Fruit fly (Drosophila melanogaster) whole organism, embryonic: Measurements from ENCODE around the gene Nthl1.

Experiments used
- Blimp-1 ChIP-seq: fragments of 200-800 bp; sonication (Bioruptor generic); optimal IDR thresholded peaks from 3 replicates; lab custom pipeline; 2018; ENCODE audit warnings: missing biosample characterization, missing genetic modification characterization, mild to moderate bottlenecking, moderate library complexity, missing genetic modification reagents
- Bteb2 ChIP-seq: fragments of 200-800 bp; sonication (Bioruptor generic); optimal IDR thresholded peaks from 2 replicates; lab custom pipeline; 2016; ENCODE audit warnings: missing biosample characterization, missing genetic modification characterization
- C15 ChIP-seq: fragments of 200-800 bp; sonication (Bioruptor generic); IDR thresholded peaks from 3 replicates; pipeline ENCODE4 v1.3.6; 2022; ENCODE audit warnings: missing biosample characterization, missing genetic modification characterization
- CG10462 ChIP-seq: fragments of 200-800 bp; sonication (Bioruptor generic); optimal IDR thresholded peaks from 2 replicates; lab custom pipeline; 2016; ENCODE audit warnings: missing biosample characterization, missing genetic modification characterization
- CG12744 ChIP-seq: fragments of 200-800 bp; sonication (Bioruptor generic); optimal IDR thresholded peaks from 2 replicates; lab custom pipeline; 2016; ENCODE audit warnings: missing biosample characterization, missing genetic modification characterization
- CG14014 ChIP-seq: fragments of 200-800 bp; sonication (Bioruptor generic); IDR thresholded peaks from 2 replicates; pipeline ENCODE4 v1.3.6; 2022; ENCODE audit warnings: missing biosample characterization, missing genetic modification characterization
- CG15479 ChIP-seq: fragments of 200-800 bp; sonication (Bioruptor generic); optimal IDR thresholded peaks from 3 replicates; lab custom pipeline; 2019; ENCODE audit warnings: missing biosample characterization, mild to moderate bottlenecking, missing genetic modification characterization, moderate library complexity
- CG1603 ChIP-seq: fragments of 200-800 bp; sonication (Bioruptor generic); optimal IDR thresholded peaks from 2 replicates; lab custom pipeline; 2019; ENCODE audit warnings: missing biosample characterization, mild to moderate bottlenecking, missing genetic modification characterization, moderate library complexity
- CG17359 ChIP-seq: fragments of 200-800 bp; sonication (Bioruptor generic); optimal IDR thresholded peaks from 3 replicates; lab custom pipeline; 2018; ENCODE audit warnings: missing biosample characterization, mild to moderate bottlenecking, missing genetic modification characterization, moderate library complexity
- CG31388 ChIP-seq: fragments of 200-800 bp; sonication (Bioruptor generic); optimal IDR thresholded peaks from 2 replicates; lab custom pipeline; 2016; ENCODE audit warnings: missing biosample characterization, missing genetic modification characterization
- CG34376 ChIP-seq: fragments of 200-800 bp; sonication (Bioruptor generic); optimal IDR thresholded peaks from 2 replicates; lab custom pipeline; 2018; ENCODE audit warnings: missing biosample characterization, mild to moderate bottlenecking, missing genetic modification characterization
- CG34422 ChIP-seq: fragments of 200-800 bp; sonication (Bioruptor generic); IDR thresholded peaks from 3 replicates; pipeline ENCODE4 v1.3.6; 2022; ENCODE audit warnings: missing biosample characterization, missing genetic modification characterization
- CG4617 ChIP-seq: fragments of 200-800 bp; sonication (Bioruptor generic); optimal IDR thresholded peaks from 3 replicates; lab custom pipeline; 2016; ENCODE audit warnings: missing biosample characterization, missing genetic modification characterization, borderline replicate concordance
- CG5953 ChIP-seq: fragments of 200-800 bp; sonication (Bioruptor generic); IDR thresholded peaks from 2 replicates; pipeline ENCODE4 v1.3.6; 2022; ENCODE audit warnings: missing biosample characterization, missing genetic modification characterization
- CG6683 ChIP-seq: fragments of 200-800 bp; sonication (Bioruptor generic); optimal IDR thresholded peaks from 2 replicates; lab custom pipeline; 2017; ENCODE audit warnings: missing biosample characterization, mild to moderate bottlenecking, missing genetic modification characterization, missing genetic modification reagents
- CG6765 ChIP-seq: fragments of 200-800 bp; sonication (Bioruptor generic); optimal IDR thresholded peaks from 3 replicates; lab custom pipeline; 2017; ENCODE audit warnings: missing biosample characterization, mild to moderate bottlenecking, missing genetic modification characterization
- CG7357 ChIP-seq: fragments of 200-800 bp; sonication (Bioruptor generic); IDR thresholded peaks from 3 replicates; pipeline ENCODE4 v1.3.6; 2022; ENCODE audit warnings: missing biosample characterization, missing genetic modification characterization
- CG7839 ChIP-seq: fragments of 200-800 bp; sonication (Bioruptor generic); optimal IDR thresholded peaks from 3 replicates; lab custom pipeline; 2018; ENCODE audit warnings: missing biosample characterization, mild to moderate bottlenecking, missing genetic modification characterization, moderate library complexity
- CG8359 ChIP-seq: fragments of 200-800 bp; sonication (Bioruptor generic); optimal IDR thresholded peaks from 2 replicates; lab custom pipeline; 2017; ENCODE audit warnings: missing biosample characterization, mild to moderate bottlenecking, missing genetic modification characterization, borderline replicate concordance
- CG9215 ChIP-seq: fragments of 200-800 bp; sonication (Bioruptor generic); IDR thresholded peaks from 2 replicates; pipeline ENCODE4 v1.3.6; 2022; ENCODE audit warnings: missing biosample characterization, missing genetic modification characterization
- Dfd ChIP-seq, 2 experiments: fragments of >200 bp; optimal IDR thresholded peaks; 2 replicates each; lab custom pipeline; 2017; ENCODE audit warnings: missing biosample characterization in 2 of 2, missing genetic modification characterization in 2 of 2
- Doc3 ChIP-seq: fragments of 200-800 bp; sonication (Bioruptor generic); IDR thresholded peaks from 3 replicates; pipeline ENCODE4 v1.3.6; 2022; ENCODE audit warnings: missing biosample characterization, missing genetic modification characterization; ENCODE audit not compliant: partially characterized antibody
- Dp ChIP-seq: fragments of 200-800 bp; sonication (Bioruptor generic); optimal IDR thresholded peaks from 2 replicates; lab custom pipeline; 2018; ENCODE audit warnings: missing biosample characterization, mild to moderate bottlenecking, missing genetic modification characterization, moderate library complexity
- H2.0 ChIP-seq: fragments of 200-800 bp; sonication (Bioruptor generic); IDR thresholded peaks from 2 replicates; pipeline ENCODE4 v1.3.6; 2022; ENCODE audit warnings: missing biosample characterization, missing genetic modification characterization
- HHEX ChIP-seq: fragments of 200-800 bp; sonication (Bioruptor generic); optimal IDR thresholded peaks from 3 replicates; lab custom pipeline; 2017; ENCODE audit warnings: missing biosample characterization, mild to moderate bottlenecking, missing genetic modification characterization, missing genetic modification reagents
- Hmx ChIP-seq: fragments of 200-800 bp; sonication (Bioruptor generic); optimal IDR thresholded peaks from 2 replicates; lab custom pipeline; 2016; ENCODE audit warnings: missing biosample characterization, missing genetic modification characterization
- Hr78 ChIP-seq, 2 experiments: fragments of 200-800 bp in 1 of 2; fragments of >200 bp in 1 of 2; sonication (Bioruptor generic) in 1 of 2; optimal IDR thresholded peaks; 2 replicates each; lab custom pipeline; 2017 to 2019; ENCODE audit warnings: missing biosample characterization in 2 of 2, missing genetic modification characterization in 2 of 2, mild to moderate bottlenecking in 1 of 2, moderate library complexity in 1 of 2
- Jarid2 ChIP-seq: fragments of 200-800 bp; sonication (Bioruptor generic); optimal IDR thresholded peaks from 3 replicates; lab custom pipeline; 2017; ENCODE audit warnings: mild to moderate bottlenecking, missing biosample characterization, missing genetic modification reagents, missing genetic modification characterization
- MTF-1 ChIP-seq: fragments of 200-800 bp; sonication (Bioruptor generic); optimal IDR thresholded peaks from 2 replicates; lab custom pipeline; 2018; ENCODE audit warnings: missing biosample characterization, mild to moderate bottlenecking, missing genetic modification characterization, borderline replicate concordance
- Mrtf ChIP-seq: fragments of 200-800 bp; sonication (Bioruptor generic); IDR thresholded peaks from 3 replicates; pipeline ENCODE4 v1.3.6; 2022; ENCODE audit warnings: missing biosample characterization, missing genetic modification characterization
- ara ChIP-seq: fragments of 200-800 bp; sonication (Bioruptor generic); IDR thresholded peaks from 2 replicates; pipeline ENCODE4 v1.3.6; 2022; ENCODE audit warnings: missing biosample characterization, missing genetic modification characterization
- bab2 ChIP-seq: fragments of 200-800 bp; sonication (Bioruptor generic); optimal IDR thresholded peaks from 2 replicates; lab custom pipeline; 2016; ENCODE audit warnings: missing biosample characterization, missing genetic modification characterization
- dmrt99B ChIP-seq: fragments of 200-800 bp; sonication (Bioruptor generic); optimal IDR thresholded peaks from 2 replicates; lab custom pipeline; 2018; ENCODE audit warnings: missing biosample characterization, mild to moderate bottlenecking, missing genetic modification characterization, moderate library complexity
- dysf ChIP-seq: fragments of 200-800 bp; sonication (Bioruptor generic); IDR thresholded peaks from 3 replicates; pipeline ENCODE4 v1.3.6; 2022; ENCODE audit warnings: missing biosample characterization, missing genetic modification characterization
- fd96Cb ChIP-seq: fragments of 200-800 bp; sonication (Bioruptor generic); optimal IDR thresholded peaks from 2 replicates; lab custom pipeline; 2018; ENCODE audit warnings: missing biosample characterization, mild to moderate bottlenecking, missing genetic modification characterization, moderate library complexity
- gcm ChIP-seq: fragments of 200-800 bp; sonication (Bioruptor generic); optimal IDR thresholded peaks from 2 replicates; lab custom pipeline; 2019; ENCODE audit warnings: missing biosample characterization, mild to moderate bottlenecking, missing genetic modification characterization, moderate library complexity
- gcm2 ChIP-seq: fragments of 200-800 bp; sonication (Bioruptor generic); optimal IDR thresholded peaks from 2 replicates; lab custom pipeline; 2016; ENCODE audit warnings: missing biosample characterization, missing genetic modification characterization
- jigr1 ChIP-seq: fragments of 200-800 bp; sonication (Bioruptor generic); IDR thresholded peaks from 3 replicates; pipeline ENCODE4 v1.3.6; 2022; ENCODE audit warnings: missing biosample characterization, missing genetic modification characterization
- klu ChIP-seq: fragments of 200-800 bp; sonication (Bioruptor generic); IDR thresholded peaks from 2 replicates; pipeline ENCODE4 v1.3.6; 2022; ENCODE audit warnings: missing biosample characterization, missing genetic modification characterization
- lola ChIP-seq, 3 experiments: fragments of >200 bp in 2 of 3; fragments of 200-800 bp in 1 of 3; sonication (Bioruptor generic) in 1 of 3; optimal IDR thresholded peaks; 2 replicates each; lab custom pipeline; 2017 to 2019; ENCODE audit warnings: missing biosample characterization in 3 of 3, missing genetic modification characterization in 3 of 3, mild to moderate bottlenecking in 1 of 3, moderate library complexity in 1 of 3
- mirr ChIP-seq: fragments of 200-800 bp; sonication (Bioruptor generic); optimal IDR thresholded peaks from 3 replicates; lab custom pipeline; 2018; ENCODE audit warnings: missing biosample characterization, mild to moderate bottlenecking, missing genetic modification characterization
- nerfin-2 ChIP-seq: fragments of 200-800 bp; sonication (Bioruptor generic); IDR thresholded peaks from 2 replicates; pipeline ENCODE4 v1.3.6; 2022; ENCODE audit warnings: missing biosample characterization, missing genetic modification characterization; ENCODE audit not compliant: partially characterized antibody
- nmo ChIP-seq: fragments of 200-800 bp; sonication (Bioruptor generic); optimal IDR thresholded peaks from 2 replicates; lab custom pipeline; 2018; ENCODE audit warnings: missing biosample characterization, mild to moderate bottlenecking, missing genetic modification characterization, moderate library complexity
- sim ChIP-seq: fragments of 200-800 bp; sonication (Bioruptor generic); IDR thresholded peaks from 2 replicates; pipeline ENCODE4 v1.3.6; 2022; ENCODE audit warnings: missing biosample characterization, missing genetic modification characterization
- sna ChIP-seq: fragments of 200-800 bp; sonication (Bioruptor generic); IDR thresholded peaks from 2 replicates; pipeline ENCODE4 v1.3.6; 2022; ENCODE audit warnings: missing biosample characterization, missing genetic modification characterization; ENCODE audit not compliant: partially characterized antibody
- unc-4 ChIP-seq: fragments of 200-800 bp; sonication (Bioruptor generic); IDR thresholded peaks from 2 replicates; pipeline ENCODE4 v1.3.6; 2022; ENCODE audit warnings: missing biosample characterization, missing genetic modification characterization; ENCODE audit not compliant: partially characterized antibody
- unpg ChIP-seq: fragments of 200-800 bp; sonication (Bioruptor generic); optimal IDR thresholded peaks from 3 replicates; lab custom pipeline; 2018; ENCODE audit warnings: missing biosample characterization, mild to moderate bottlenecking, missing genetic modification characterization, moderate library complexity
- vfl ChIP-seq: fragments of 200-800 bp; sonication (Bioruptor generic); optimal IDR thresholded peaks from 2 replicates; lab custom pipeline; 2016; ENCODE audit warnings: missing biosample characterization, missing genetic modification characterization
- yki ChIP-seq: fragments of >200 bp; optimal IDR thresholded peaks from 3 replicates; lab custom pipeline; 2018

Gene Nthl1

DNA sequence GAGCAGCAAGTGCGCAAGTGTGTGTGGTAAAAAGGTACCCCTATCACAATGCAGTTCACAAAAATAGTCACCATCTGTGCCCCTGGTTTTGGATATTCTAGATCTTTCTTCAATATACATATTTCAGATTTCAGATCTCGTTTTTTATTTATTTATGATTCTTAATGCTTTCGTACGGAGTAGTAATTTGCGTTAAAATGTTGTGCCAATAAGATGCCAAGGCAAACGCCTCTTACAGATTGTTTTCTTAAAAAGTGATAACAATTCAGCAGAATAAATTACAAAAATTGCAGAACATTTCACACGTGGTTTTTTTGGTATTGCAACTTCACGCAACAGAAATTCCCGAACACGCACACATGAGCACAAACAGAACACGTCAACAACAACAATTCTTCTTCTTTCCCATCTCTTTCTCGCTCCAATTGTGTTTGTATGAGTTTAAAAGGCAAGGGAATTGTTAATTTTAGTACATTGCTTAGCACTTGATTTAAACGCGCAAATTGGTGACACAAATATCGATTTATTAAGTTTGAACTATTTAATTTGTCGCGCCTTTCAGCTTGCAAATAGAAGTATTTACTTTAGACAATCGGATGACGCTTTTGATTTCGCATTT is 9.5 kb downstream of the Nthl1 start (continued):
- TF ChIP-seq jigr1 (GFP tag; lab: Robert Waterston, UW): no peak
- no peak for TF ChIP-seq klu (GFP tag; lab: Robert Waterston, UW)
- no peak for TF ChIP-seq CG6765 (GFP tag; lab: Kevin White, UChicago)
- TF ChIP-seq CG7357 (GFP tag; lab: Robert Waterston, UW): no peak
- no peak for TF ChIP-seq CG8359
- no peak for TF ChIP-seq CG6683 (GFP tag; lab: Kevin White, UChicago)
- no peak for TF ChIP-seq sna
- TF ChIP-seq Doc3: no peak
- peak; percentile 81 for TF ChIP-seq CG7839
- no peak for TF ChIP-seq Hmx (GFP tag; lab: Kevin White, UChicago)
- TF ChIP-seq yki (lab: Kevin White, UChicago): no peak
- peak; percentile 2 for TF ChIP-seq CG17359 (tag; lab: Kevin White, UChicago)
- TF ChIP-seq CG15479 (GFP tag; lab: Kevin White, UChicago): peak; percentile 46
- TF ChIP-seq nerfin-2 (GFP tag; lab: Robert Waterston, UW): no peak
- peak; percentile 59 for TF ChIP-seq CG1603 (tag; lab: Kevin White, UChicago)
- no peak for TF ChIP-seq Jarid2 (GFP tag; lab: Kevin White, UChicago)
- no peak for TF ChIP-seq CG34376
- TF ChIP-seq Mrtf: peak; percentile 71; the same call in 2 of the 3 replicates
- TF ChIP-seq unc-4 (GFP tag; lab: Robert Waterston, UW): no peak
- TF ChIP-seq Bteb2 (GFP tag; lab: Kevin White, UChicago): peak; percentile 67
- TF ChIP-seq gcm: peak; percentile 91
- peak; percentile 7; the same call in 1 of the 3 replicates for TF ChIP-seq CG34422 (GFP tag; lab: Robert Waterston, UW)
- TF ChIP-seq Dp (GFP tag; lab: Kevin White, UChicago): no peak
- TF ChIP-seq dysf (GFP tag; lab: Robert Waterston, UW): peak; percentile 74
- peak; percentile 67 for TF ChIP-seq bab2
- TF ChIP-seq Hr78 (GFP tag; optimal IDR thresholded peaks at IDR 0.05; lab: Kevin White, UChicago): no peak
- no peak for TF ChIP-seq CG9215 (GFP tag; lab: Robert Waterston, UW)
- peak; percentile 62 for TF ChIP-seq dmrt99B (tag; lab: Kevin White, UChicago)
- no peak for TF ChIP-seq C15 (GFP tag; lab: Robert Waterston, UW)
- no peak for TF ChIP-seq CG31388
- peak; percentile 59; the same call in 1 of the 2 replicates for TF ChIP-seq sim (GFP tag; lab: Robert Waterston, UW)
- peak; percentile 74 for TF ChIP-seq H2.0 (GFP tag; lab: Robert Waterston, UW)
- TF ChIP-seq MTF-1 (GFP tag; lab: Kevin White, UChicago): no peak
- peak in 1 of 3 experiments; percentile 44 for TF ChIP-seq lola (GFP tag; optimal IDR thresholded peaks at IDR 0.05; lab: Kevin White, UChicago)
- no peak for TF ChIP-seq Blimp-1 (GFP tag; lab: Kevin White, UChicago)
- TF ChIP-seq CG12744 (GFP tag; lab: Kevin White, UChicago): peak; percentile 44
- peak; percentile 66 for TF ChIP-seq nmo (GFP tag; lab: Kevin White, UChicago)
- TF ChIP-seq vfl (GFP tag; lab: Kevin White, UChicago): no peak
- TF ChIP-seq ara (GFP tag; lab: Robert Waterston, UW): 0 out of 2 replicates have a peak, but pooled peaks have one; percentile 35
- TF ChIP-seq CG14014 (GFP tag; lab: Robert Waterston, UW): peak; percentile 75
- TF ChIP-seq gcm2 (GFP tag; lab: Kevin White, UChicago): peak; percentile 69
- TF ChIP-seq CG5953 (GFP tag; lab: Robert Waterston, UW): peak; percentile 88
- no peak for TF ChIP-seq Dfd (GFP tag; optimal IDR thresholded peaks at IDR 0.05; lab: Kevin White, UChicago)
- no peak for TF ChIP-seq mirr (GFP tag; lab: Kevin White, UChicago)
- no peak for TF ChIP-seq CG4617 (GFP tag; lab: Kevin White, UChicago)
- no peak for TF ChIP-seq HHEX (GFP tag; lab: Kevin White, UChicago)
- peak; percentile 88 for TF ChIP-seq unpg (GFP tag; lab: Kevin White, UChicago)
- TF ChIP-seq CG10462 (GFP tag; lab: Kevin White, UChicago): peak; percentile 43
- no peak for TF ChIP-seq fd96Cb (tag; lab: Kevin White, UChicago)
